Worm (Caenorhabditis elegans) whole organism, late embryonic: ENCODE measurements around the gene fpn-1.2.

Experiments used
- K02D7.2 ChIP-seq: sonication (generic microtip); optimal IDR thresholded peaks from 2 replicates; lab custom pipeline; 2017; ENCODE audit warnings: mild to moderate bottlenecking, missing genetic modification characterization, missing compliant biosample characterization
- ama-1 ChIP-seq: fragments of 150-350 bp; optimal IDR thresholded peaks from 2 replicates; lab custom pipeline; 2014
- ceh-45 ChIP-seq: fragments of 200-800 bp; sonication (Bioruptor generic); IDR thresholded peaks from 2 replicates; pipeline ENCODE4 v1.3.6; 2022; ENCODE audit warnings: missing genetic modification reagents, missing genetic modification characterization, missing compliant biosample characterization
- che-1 ChIP-seq: sonication (generic microtip); optimal IDR thresholded peaks from 2 replicates; lab custom pipeline; 2016; ENCODE audit warnings: mild to moderate bottlenecking, missing genetic modification characterization, missing compliant biosample characterization
- npax-4 ChIP-seq: sonication (generic microtip); optimal IDR thresholded peaks from 2 replicates; lab custom pipeline; 2016; ENCODE audit warnings: missing genetic modification characterization, missing compliant biosample characterization
- pha-4 ChIP-seq: fragments of 150-350 bp; optimal IDR thresholded peaks from 2 replicates; lab custom pipeline; 2018; ENCODE audit warnings: missing biosample characterization, missing genetic modification reagents, missing genetic modification characterization
- pqm-1 ChIP-seq: sonication (generic microtip); optimal IDR thresholded peaks from 2 replicates; lab custom pipeline; 2016; ENCODE audit warnings: missing genetic modification characterization, missing compliant biosample characterization
- unc-3 ChIP-seq, 2 experiments: fragments of 200-800 bp in 1 of 2; sonication (Bioruptor generic) in 1 of 2; sonication (generic microtip) in 1 of 2; conservative IDR thresholded peaks in 1 of 2; optimal IDR thresholded peaks in 1 of 2; 2 replicates each; pipeline versions ENCODE4 v1.3.6 to Lab custom; 2016 to 2022; ENCODE audit warnings: missing compliant biosample characterization in 2 of 2, missing genetic modification characterization in 2 of 2, missing genetic modification reagents in 1 of 2

ce11 chrV:1495334-1495733 lies 30.8 kb upstream of the fpn-1.2 start, which contains the start of gene C38C3.3:
- TF ChIP-seq ama-1 (lab: Kevin White, UChicago): no peak
- no peak for TF ChIP-seq ceh-45 (GFP tag; lab: Robert Waterston, UW)
- no peak for TF ChIP-seq npax-4 (tag; lab: Kevin White, UChicago)
- TF ChIP-seq pha-4: no peak
- TF ChIP-seq pqm-1 (tag; lab: Kevin White, UChicago): no peak
- TF ChIP-seq K02D7.2: no peak
- TF ChIP-seq che-1 (tag; lab: Kevin White, UChicago): no peak
- no peak for TF ChIP-seq unc-3 (GFP tag; conservative IDR thresholded peaks at IDR 0.05; lab: Robert Waterston, UW)
- no peak for TF ChIP-seq unc-3 (tag; optimal IDR thresholded peaks at IDR 0.05; lab: Kevin White, UChicago)
